Worm (Caenorhabditis elegans) whole organism, L2 larva: Measurements from ENCODE around the gene oac-29.

Experiments used
- C34F6.9 ChIP-seq: fragments of 150-350 bp; optimal IDR thresholded peaks from 2 replicates; lab custom pipeline; 2014; ENCODE audit warnings: missing biosample characterization, missing genetic modification characterization
- F13H6.1 ChIP-seq: sonication (generic microtip); optimal IDR thresholded peaks from 2 replicates; lab custom pipeline; 2016; ENCODE audit warnings: missing genetic modification characterization, missing compliant biosample characterization
- R02D3.7 ChIP-seq: fragments of 150-350 bp; optimal IDR thresholded peaks from 2 replicates; lab custom pipeline; 2014; ENCODE audit warnings: missing biosample characterization, missing genetic modification characterization
- Y55F3AM.14 ChIP-seq: fragments of 200-800 bp; sonication (Bioruptor generic); optimal IDR thresholded peaks from 2 replicates; lab custom pipeline; 2018; ENCODE audit warnings: mild to moderate bottlenecking, missing genetic modification characterization, missing compliant biosample characterization
- ZK546.5 ChIP-seq: sonication (generic microtip); optimal IDR thresholded peaks from 2 replicates; lab custom pipeline; 2017; ENCODE audit warnings: missing biosample characterization, missing genetic modification characterization
- aly-2 ChIP-seq: fragments of 150-350 bp; optimal IDR thresholded peaks from 2 replicates; lab custom pipeline; 2014; ENCODE audit warnings: missing biosample characterization, missing genetic modification characterization
- ama-1 ChIP-seq: fragments of 150-350 bp; optimal IDR thresholded peaks from 2 replicates; lab custom pipeline; 2018; ENCODE audit warnings: inconsistent platforms
- blmp-1 ChIP-seq: sonication (generic microtip); optimal IDR thresholded peaks from 2 replicates; lab custom pipeline; 2017; ENCODE audit warnings: missing genetic modification characterization, mild to moderate bottlenecking, missing compliant biosample characterization, antibody characterized with exemption, moderate library complexity; ENCODE audit not compliant: insufficient read depth
- ceh-16 ChIP-seq: fragments of 150-350 bp; optimal IDR thresholded peaks from 2 replicates; lab custom pipeline; 2014; ENCODE audit warnings: missing biosample characterization, missing genetic modification characterization
- crh-2 ChIP-seq: sonication (generic microtip); optimal IDR thresholded peaks from 2 replicates; lab custom pipeline; 2017; ENCODE audit warnings: missing biosample characterization, missing genetic modification characterization
- dmd-4 ChIP-seq: sonication (generic microtip); optimal IDR thresholded peaks from 2 replicates; lab custom pipeline; 2017; ENCODE audit warnings: missing biosample characterization, missing genetic modification characterization
- egl-27 ChIP-seq: sonication (generic microtip); optimal IDR thresholded peaks from 3 replicates; lab custom pipeline; 2017; ENCODE audit warnings: missing biosample characterization, missing genetic modification reagents, missing genetic modification characterization
- elt-3 ChIP-seq: sonication (generic microtip); optimal IDR thresholded peaks from 2 replicates; lab custom pipeline; 2017; ENCODE audit warnings: missing biosample characterization, missing genetic modification characterization
- fos-1 ChIP-seq: fragments of 150-350 bp; optimal IDR thresholded peaks from 2 replicates; lab custom pipeline; 2014; ENCODE audit warnings: missing biosample characterization, missing genetic modification characterization
- lin-11 ChIP-seq: fragments of 150-350 bp; sonication (generic microtip); optimal IDR thresholded peaks from 2 replicates; lab custom pipeline; 2014; ENCODE audit warnings: missing biosample characterization, missing genetic modification characterization, inconsistent platforms, mixed read lengths
- lin-13 ChIP-seq: fragments of 150-350 bp; optimal IDR thresholded peaks from 2 replicates; lab custom pipeline; 2014; ENCODE audit warnings: missing biosample characterization, missing genetic modification reagents, missing genetic modification characterization
- lin-39 ChIP-seq: fragments of 150-350 bp; optimal IDR thresholded peaks from 2 replicates; lab custom pipeline; 2014; ENCODE audit warnings: missing biosample characterization, missing genetic modification reagents, missing genetic modification characterization
- lsy-2 ChIP-seq, 2 experiments: fragments of 150-350 bp in 1 of 2; sonication (generic microtip) in 1 of 2; optimal IDR thresholded peaks; 2 replicates each; lab custom pipeline; 2014 to 2017; ENCODE audit warnings: missing biosample characterization in 2 of 2, missing genetic modification characterization in 2 of 2
- mab-5 ChIP-seq: fragments of 150-350 bp; optimal IDR thresholded peaks from 2 replicates; lab custom pipeline; 2014; ENCODE audit warnings: missing biosample characterization, missing genetic modification characterization
- mbf-1 ChIP-seq: sonication (generic microtip); optimal IDR thresholded peaks from 2 replicates; lab custom pipeline; 2017; ENCODE audit warnings: missing biosample characterization, missing genetic modification characterization
- mdl-1 ChIP-seq, 2 experiments: fragments of 150-350 bp in 1 of 2; sonication (generic microtip) in 1 of 2; optimal IDR thresholded peaks; 2 replicates each; lab custom pipeline; 2017; ENCODE audit warnings: missing biosample characterization in 2 of 2, missing genetic modification characterization in 2 of 2
- nhr-10 ChIP-seq: sonication (generic microtip); optimal IDR thresholded peaks from 2 replicates; lab custom pipeline; 2017; ENCODE audit warnings: missing biosample characterization, missing genetic modification characterization
- nhr-11 ChIP-seq: fragments of 150-350 bp; optimal IDR thresholded peaks from 2 replicates; lab custom pipeline; 2014; ENCODE audit warnings: missing biosample characterization, missing genetic modification characterization
- nhr-12 ChIP-seq: fragments of 150-350 bp; optimal IDR thresholded peaks from 2 replicates; lab custom pipeline; 2014; ENCODE audit warnings: missing biosample characterization, missing genetic modification characterization
- nhr-129 ChIP-seq: fragments of 150-350 bp; optimal IDR thresholded peaks from 2 replicates; lab custom pipeline; 2014; ENCODE audit warnings: missing biosample characterization, missing genetic modification characterization
- nhr-21 ChIP-seq: fragments of 150-350 bp; optimal IDR thresholded peaks from 2 replicates; lab custom pipeline; 2014; ENCODE audit warnings: missing biosample characterization, missing genetic modification characterization
- nhr-237 ChIP-seq: fragments of 150-350 bp; optimal IDR thresholded peaks from 2 replicates; lab custom pipeline; 2014; ENCODE audit warnings: missing biosample characterization, missing genetic modification characterization
- nhr-25 ChIP-seq: fragments of 150-350 bp; sonication (generic microtip); optimal IDR thresholded peaks from 3 replicates; lab custom pipeline; 2014; ENCODE audit warnings: missing biosample characterization, missing genetic modification characterization
- nhr-6 ChIP-seq: fragments of 150-350 bp; optimal IDR thresholded peaks from 2 replicates; lab custom pipeline; 2014; ENCODE audit warnings: missing biosample characterization, missing genetic modification characterization
- nhr-77 ChIP-seq: fragments of 150-350 bp; optimal IDR thresholded peaks from 2 replicates; lab custom pipeline; 2014; ENCODE audit warnings: missing biosample characterization, missing genetic modification characterization
- sem-4 ChIP-seq: fragments of 150-350 bp; optimal IDR thresholded peaks from 2 replicates; lab custom pipeline; 2014; ENCODE audit warnings: missing biosample characterization, missing genetic modification reagents, missing genetic modification characterization
- sma-3 ChIP-seq: sonication (generic microtip); optimal IDR thresholded peaks from 2 replicates; lab custom pipeline; 2016; ENCODE audit warnings: missing genetic modification reagents, missing genetic modification characterization, missing compliant biosample characterization
- sma-9 ChIP-seq, 2 experiments: fragments of 150-350 bp in 1 of 2; sonication (generic microtip) in 1 of 2; optimal IDR thresholded peaks; 2 replicates each; lab custom pipeline; 2014 to 2016; ENCODE audit warnings: missing genetic modification characterization in 2 of 2, mild to moderate bottlenecking in 1 of 2, missing biosample characterization in 1 of 2, missing compliant biosample characterization in 1 of 2, missing genetic modification reagents in 1 of 2, moderate library complexity in 1 of 2
- unc-62 ChIP-seq: fragments of 150-350 bp; optimal IDR thresholded peaks from 2 replicates; lab custom pipeline; 2014; ENCODE audit warnings: missing biosample characterization, missing genetic modification reagents, missing genetic modification characterization
- ztf-1 ChIP-seq: fragments of 200-800 bp; sonication (Bioruptor generic); conservative IDR thresholded peaks from 2 replicates; pipeline ENCODE4 v1.3.6; 2022; ENCODE audit warnings: missing genetic modification characterization, missing compliant biosample characterization
- ztf-11 ChIP-seq: sonication (generic microtip); optimal IDR thresholded peaks from 2 replicates; lab custom pipeline; 2017; ENCODE audit warnings: missing biosample characterization, missing genetic modification characterization

Gene oac-29

DNA sequence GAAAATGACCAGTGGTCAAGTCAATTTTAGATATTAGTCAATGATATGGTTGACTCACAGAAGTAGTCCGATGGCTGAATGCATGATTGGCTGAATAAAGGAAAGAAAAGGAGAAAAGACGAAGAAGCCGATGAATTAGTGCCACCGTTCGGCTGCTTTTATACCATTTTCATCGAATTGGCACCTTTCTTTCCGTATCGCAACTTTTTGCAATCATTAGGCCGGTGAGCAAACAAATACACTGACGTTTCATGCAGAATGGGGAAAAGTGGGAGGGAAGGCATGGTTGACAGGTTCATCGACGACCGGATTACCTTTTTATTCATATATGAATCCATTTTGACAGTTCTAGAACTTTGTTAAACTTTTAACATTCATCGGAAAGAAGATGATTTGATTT, 14.3 kb downstream of the oac-29 start, which contains the start of gene idpc-2:
Gene idpc-2 (minus strand): TSS at position 101 of the 400 bp plus-strand sequence.
- no peak for TF ChIP-seq ZK546.5 (tag; lab: Kevin White, UChicago)
- no peak for TF ChIP-seq ztf-11 (tag; lab: Kevin White, UChicago)
- no peak for TF ChIP-seq dmd-4
- no peak for TF ChIP-seq unc-62 (GFP tag; lab: Kevin White, UChicago)
- TF ChIP-seq lsy-2 (tag; optimal IDR thresholded peaks at IDR 0.05; lab: Kevin White, UChicago) = no peak
- no peak for TF ChIP-seq elt-3
- TF ChIP-seq mdl-1 (tag; optimal IDR thresholded peaks at IDR 0.05; lab: Kevin White, UChicago) = no peak

DNA sequence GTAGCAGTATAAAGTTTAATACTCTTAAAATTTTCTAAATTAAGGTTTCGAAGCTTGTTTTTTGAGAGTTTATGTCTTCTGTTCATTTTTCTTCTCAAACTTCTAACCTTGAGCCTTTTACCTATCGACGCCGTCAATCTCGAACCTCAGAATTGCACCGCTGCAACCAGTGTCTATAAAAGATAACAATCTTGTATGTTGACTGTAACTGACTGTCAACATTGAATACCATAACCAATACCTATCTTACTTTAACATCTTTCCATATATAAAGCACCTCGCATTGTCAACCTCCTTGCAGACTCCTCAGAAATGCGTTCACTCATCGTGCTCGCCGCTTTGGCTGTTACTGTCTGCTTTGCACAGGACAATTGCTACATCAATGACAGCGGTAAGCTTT, 16.7 kb downstream of the oac-29 start, which contains the start of gene grd-5:
Gene grd-5 (plus strand): TSS at position 295 of the 400 bp plus-strand sequence.
- TF ChIP-seq Y55F3AM.14 (GFP tag; lab: Kevin White, UChicago) (no peak), sma-9 (GFP tag; optimal IDR thresholded peaks at IDR 0.05; lab: Kevin White, UChicago) (peak; percentile 39), sma-9 (tag; optimal IDR thresholded peaks at IDR 0.05; lab: Kevin White, UChicago) (no peak)

- no peak for TF ChIP-seq nhr-6 (tag; lab: Kevin White, UChicago)
- no peak for TF ChIP-seq nhr-12 (tag; lab: Kevin White, UChicago)
- no peak for TF ChIP-seq nhr-77 (tag; lab: Kevin White, UChicago)
- TF ChIP-seq egl-27 = no peak
- no peak for TF ChIP-seq ZK546.5 (tag; lab: Kevin White, UChicago)
- no peak for TF ChIP-seq mdl-1 (tag; optimal IDR thresholded peaks at IDR 0.05; lab: Kevin White, UChicago)
- TF ChIP-seq crh-2 (tag; lab: Kevin White, UChicago) = no peak
- no peak for TF ChIP-seq nhr-10 (tag; lab: Kevin White, UChicago)
- TF ChIP-seq nhr-11 = no peak
Observed at ce11 chrV:8615711-8616110, 19.8 kb downstream of the oac-29 start.

ce11 chrV:8610633-8611404, 24.7 kb downstream of the oac-29 start, which contains the start of gene fip-4:
TSS of gene fip-4 (minus strand) at chrV:8611268.
- TF ChIP-seq nhr-21 (peak; percentile 44), blmp-1 (tag; lab: Kevin White, UChicago) (peak; percentile 98), ZK546.5 (tag; lab: Kevin White, UChicago) (no peak), R02D3.7 (tag; lab: Kevin White, UChicago) (no peak), ztf-1 (no peak), mbf-1 (tag; lab: Kevin White, UChicago) (no peak), nhr-11 (no peak), nhr-10 (tag; lab: Kevin White, UChicago) (no peak), lsy-2 (tag; optimal IDR thresholded peaks at IDR 0.05; lab: Kevin White, UChicago) (peak in 1 of 2 experiments; percentile 22), fos-1 (tag; lab: Kevin White, UChicago) (peak; percentile 43), C34F6.9 (peak; percentile 45), lin-11 (tag; lab: Kevin White, UChicago) (no peak), sma-3 (GFP tag; lab: Kevin White, UChicago) (peak; percentile 29), ceh-16 (tag; lab: Kevin White, UChicago) (no peak), elt-3 (no peak), ama-1 (peak; percentile 55), aly-2 (no peak), F13H6.1 (tag; lab: Kevin White, UChicago) (peak; percentile 7), lin-13 (GFP tag; lab: Kevin White, UChicago) (no peak), lin-39 (tag; lab: Kevin White, UChicago) (no peak), nhr-237 (tag; lab: Kevin White, UChicago) (no peak), sem-4 (peak; percentile 28), mab-5 (tag; lab: Kevin White, UChicago) (no peak), sma-9 (GFP tag; optimal IDR thresholded peaks at IDR 0.05; lab: Kevin White, UChicago) (peak; percentile 70), sma-9 (tag; optimal IDR thresholded peaks at IDR 0.05; lab: Kevin White, UChicago) (no peak), nhr-25 (tag; lab: Kevin White, UChicago) (peak; percentile 79), nhr-129 (tag; lab: Kevin White, UChicago) (peak; percentile 46), mdl-1 (tag; optimal IDR thresholded peaks at IDR 0.05; lab: Kevin White, UChicago) (peak in 1 of 2 experiments; percentile 34)
- TF ChIP-seq, all 48 proteins: peak for 13
